Fruit fly (Drosophila melanogaster) whole organism, embryonic: ENCODE measurements around the gene CG8176.

Experiments used
- Antp ChIP-seq: fragments of 200-800 bp; sonication (Bioruptor generic); optimal IDR thresholded peaks from 3 replicates; lab custom pipeline; 2016; ENCODE audit warnings: missing biosample characterization, missing genetic modification characterization
- Asciz ChIP-seq: fragments of 200-800 bp; sonication (Bioruptor generic); optimal IDR thresholded peaks from 2 replicates; lab custom pipeline; 2017; ENCODE audit warnings: missing biosample characterization, mild to moderate bottlenecking, missing genetic modification characterization, missing genetic modification reagents
- CG10274 ChIP-seq: fragments of 200-800 bp; sonication (Bioruptor generic); optimal IDR thresholded peaks from 3 replicates; lab custom pipeline; 2017; ENCODE audit warnings: missing biosample characterization, mild to moderate bottlenecking, missing genetic modification characterization
- CG12659 ChIP-seq: fragments of 200-800 bp; sonication (Bioruptor generic); optimal IDR thresholded peaks from 3 replicates; lab custom pipeline; 2017; ENCODE audit warnings: mild to moderate bottlenecking, missing biosample characterization, missing genetic modification reagents, missing genetic modification characterization
- CG12942 ChIP-seq: fragments of 200-800 bp; sonication (Bioruptor generic); optimal IDR thresholded peaks from 3 replicates; lab custom pipeline; 2016; ENCODE audit warnings: missing biosample characterization, missing genetic modification characterization
- CG13624 ChIP-seq: fragments of 200-800 bp; sonication (Bioruptor generic); optimal IDR thresholded peaks from 2 replicates; lab custom pipeline; 2016; ENCODE audit warnings: missing biosample characterization, missing genetic modification characterization
- CG13894 ChIP-seq: fragments of 200-800 bp; sonication (Bioruptor generic); optimal IDR thresholded peaks from 3 replicates; lab custom pipeline; 2018; ENCODE audit warnings: missing biosample characterization, mild to moderate bottlenecking, missing genetic modification characterization, moderate library complexity
- CG15011 ChIP-seq: fragments of 200-800 bp; sonication (Bioruptor generic); optimal IDR thresholded peaks from 3 replicates; lab custom pipeline; 2018; ENCODE audit warnings: missing biosample characterization, mild to moderate bottlenecking, missing genetic modification characterization
- CG16779 ChIP-seq: fragments of 200-800 bp; sonication (Bioruptor generic); IDR thresholded peaks from 2 replicates; pipeline ENCODE4 v1.3.6; 2022; ENCODE audit warnings: missing biosample characterization, missing genetic modification characterization
- CG17361 ChIP-seq: fragments of 200-800 bp; sonication (Bioruptor generic); IDR thresholded peaks from 3 replicates; pipeline ENCODE4 v1.3.6; 2022; ENCODE audit warnings: missing biosample characterization, missing genetic modification characterization
- CG17385 ChIP-seq: fragments of 200-800 bp; sonication (Bioruptor generic); optimal IDR thresholded peaks from 3 replicates; lab custom pipeline; 2018; ENCODE audit warnings: missing biosample characterization, mild to moderate bottlenecking, missing genetic modification characterization
- CG17829 ChIP-seq: fragments of 200-800 bp; optimal IDR thresholded peaks from 2 replicates; lab custom pipeline; 2019; ENCODE audit warnings: missing biosample characterization, mild to moderate bottlenecking, missing genetic modification characterization, moderate library complexity
- CG18599 ChIP-seq: fragments of 200-800 bp; sonication (Bioruptor generic); optimal IDR thresholded peaks from 3 replicates; lab custom pipeline; 2017; ENCODE audit warnings: missing biosample characterization, missing genetic modification characterization, mild to moderate bottlenecking, moderate library complexity, missing genetic modification reagents
- CG2202 ChIP-seq: fragments of 200-800 bp; sonication (Bioruptor generic); optimal IDR thresholded peaks from 2 replicates; lab custom pipeline; 2018; ENCODE audit warnings: missing biosample characterization, mild to moderate bottlenecking, missing genetic modification characterization
- CG33213 ChIP-seq: fragments of 200-800 bp; sonication (Bioruptor generic); optimal IDR thresholded peaks from 3 replicates; lab custom pipeline; 2016; ENCODE audit warnings: missing biosample characterization, missing genetic modification characterization
- CG3726 ChIP-seq: fragments of 200-800 bp; sonication (Bioruptor generic); IDR thresholded peaks from 3 replicates; pipeline ENCODE4, ENCODE4 v1.3.6; 2022; ENCODE audit warnings: missing biosample characterization, missing genetic modification characterization
- CG43689 ChIP-seq: fragments of 200-800 bp; sonication (Bioruptor generic); IDR thresholded peaks from 2 replicates; pipeline ENCODE4 v1.3.6; 2022; ENCODE audit warnings: missing biosample characterization, missing genetic modification characterization
- CG6272 ChIP-seq: fragments of 200-800 bp; sonication (Bioruptor generic); IDR thresholded peaks from 2 replicates; pipeline ENCODE4 v1.3.6; 2022; ENCODE audit warnings: missing biosample characterization, missing genetic modification characterization
- CG6689 ChIP-seq: fragments of 200-800 bp; sonication (Bioruptor generic); IDR thresholded peaks from 2 replicates; pipeline ENCODE4 v1.3.6; 2022; ENCODE audit warnings: missing biosample characterization, missing genetic modification characterization
- CG6765 ChIP-seq: fragments of 200-800 bp; sonication (Bioruptor generic); optimal IDR thresholded peaks from 3 replicates; lab custom pipeline; 2017; ENCODE audit warnings: missing biosample characterization, mild to moderate bottlenecking, missing genetic modification characterization
- CG8924 ChIP-seq: fragments of 200-800 bp; optimal IDR thresholded peaks from 3 replicates; lab custom pipeline; 2019; ENCODE audit warnings: missing biosample characterization, mild to moderate bottlenecking, missing genetic modification characterization, moderate library complexity
- Deaf1 ChIP-seq: fragments of 200-800 bp; optimal IDR thresholded peaks from 3 replicates; lab custom pipeline; 2019; ENCODE audit warnings: missing biosample characterization, mild to moderate bottlenecking, missing genetic modification characterization, moderate library complexity
- Fer1 ChIP-seq: fragments of 200-800 bp; sonication (Bioruptor generic); optimal IDR thresholded peaks from 2 replicates; lab custom pipeline; 2017; ENCODE audit warnings: missing biosample characterization, mild to moderate bottlenecking, missing genetic modification characterization
- H15 ChIP-seq: fragments of 200-800 bp; sonication (Bioruptor generic); IDR thresholded peaks from 3 replicates; pipeline ENCODE4 v1.3.6; 2022; ENCODE audit warnings: missing biosample characterization, missing genetic modification characterization
- Lhr ChIP-seq: fragments of 200-800 bp; sonication (Bioruptor generic); optimal IDR thresholded peaks from 3 replicates; lab custom pipeline; 2017; ENCODE audit warnings: mild to moderate bottlenecking, missing biosample characterization, missing genetic modification reagents, missing genetic modification characterization
- Lpt ChIP-seq: fragments of >200 bp; optimal IDR thresholded peaks from 2 replicates; lab custom pipeline; 2018; ENCODE audit warnings: missing biosample characterization, missing genetic modification characterization
- Mad ChIP-seq: fragments of 200-800 bp; sonication (Bioruptor generic); optimal IDR thresholded peaks from 2 replicates; lab custom pipeline; 2016; ENCODE audit warnings: missing biosample characterization, missing genetic modification characterization
- Ravus ChIP-seq: fragments of 200-800 bp; sonication (Bioruptor generic); IDR thresholded peaks from 2 replicates; pipeline ENCODE4 v1.3.6; 2022; ENCODE audit warnings: missing biosample characterization, missing genetic modification characterization
- Rfx ChIP-seq: fragments of 200-800 bp; sonication (Bioruptor generic); IDR thresholded peaks from 2 replicates; pipeline ENCODE4 v1.3.6; 2022; ENCODE audit warnings: missing biosample characterization, missing genetic modification characterization
- Sin3A ChIP-seq: fragments of >200 bp; optimal IDR thresholded peaks from 2 replicates; lab custom pipeline; 2018
- abd-A ChIP-seq: fragments of 200-800 bp; sonication (Bioruptor generic); optimal IDR thresholded peaks from 3 replicates; lab custom pipeline; 2019; ENCODE audit warnings: missing biosample characterization, mild to moderate bottlenecking, missing genetic modification characterization, moderate library complexity
- ac ChIP-seq: fragments of 200-800 bp; sonication (Bioruptor generic); optimal IDR thresholded peaks from 3 replicates; lab custom pipeline; 2017; ENCODE audit warnings: missing biosample characterization, mild to moderate bottlenecking, missing genetic modification characterization
- cg ChIP-seq: fragments of 200-800 bp; sonication (Bioruptor generic); optimal IDR thresholded peaks from 3 replicates; lab custom pipeline; 2019; ENCODE audit warnings: missing biosample characterization, mild to moderate bottlenecking, missing genetic modification characterization, moderate library complexity
- chinmo ChIP-seq: fragments of 200-800 bp; sonication (Bioruptor generic); IDR thresholded peaks from 4 replicates; pipeline ENCODE4 v1.3.6; 2022; ENCODE audit warnings: missing biosample characterization, missing genetic modification characterization; ENCODE audit not compliant: partially characterized antibody
- ci ChIP-seq: fragments of 200-800 bp; sonication (Bioruptor generic); IDR thresholded peaks from 3 replicates; pipeline ENCODE4 v1.3.6; 2022; ENCODE audit warnings: missing biosample characterization, missing genetic modification characterization
- crp ChIP-seq, 2 experiments: fragments of 200-800 bp; sonication (Bioruptor generic); optimal IDR thresholded peaks; 2 replicates in 1 of 2; 3 replicates in 1 of 2; lab custom pipeline; 2017; ENCODE audit warnings: missing biosample characterization in 2 of 2, missing genetic modification characterization in 2 of 2, mild to moderate bottlenecking in 1 of 2, moderate library complexity in 1 of 2
- exex ChIP-seq: fragments of 200-800 bp; sonication (Bioruptor generic); optimal IDR thresholded peaks from 4 replicates; lab custom pipeline; 2018; ENCODE audit warnings: missing biosample characterization, mild to moderate bottlenecking, missing genetic modification characterization, moderate library complexity
- lilli ChIP-seq: fragments of 200-800 bp; sonication (Bioruptor generic); optimal IDR thresholded peaks from 3 replicates; lab custom pipeline; 2016; ENCODE audit warnings: missing biosample characterization, missing genetic modification characterization
- mirr ChIP-seq: fragments of 200-800 bp; sonication (Bioruptor generic); optimal IDR thresholded peaks from 3 replicates; lab custom pipeline; 2018; ENCODE audit warnings: missing biosample characterization, mild to moderate bottlenecking, missing genetic modification characterization
- nom ChIP-seq: fragments of 200-800 bp; sonication (Bioruptor generic); optimal IDR thresholded peaks from 2 replicates; lab custom pipeline; 2017; ENCODE audit warnings: missing biosample characterization, missing genetic modification characterization, mild to moderate bottlenecking, moderate library complexity, missing genetic modification reagents
- pho ChIP-seq: fragments of 200-800 bp; sonication (Bioruptor generic); optimal IDR thresholded peaks from 2 replicates; lab custom pipeline; 2016; ENCODE audit warnings: missing biosample characterization, missing genetic modification characterization
- salm ChIP-seq: fragments of 200-800 bp; sonication (Bioruptor generic); optimal IDR thresholded peaks from 2 replicates; lab custom pipeline; 2018; ENCODE audit warnings: missing biosample characterization, mild to moderate bottlenecking, missing genetic modification characterization
- scrt ChIP-seq: fragments of 200-800 bp; sonication (Bioruptor generic); optimal IDR thresholded peaks from 2 replicates; lab custom pipeline; 2018; ENCODE audit warnings: missing biosample characterization, mild to moderate bottlenecking, missing genetic modification characterization, moderate library complexity
- sd ChIP-seq: fragments of 200-800 bp; sonication (Bioruptor generic); optimal IDR thresholded peaks from 3 replicates; lab custom pipeline; 2018; ENCODE audit warnings: missing biosample characterization, mild to moderate bottlenecking, missing genetic modification characterization, moderate library complexity
- sob ChIP-seq: fragments of 200-800 bp; sonication (Bioruptor generic); IDR thresholded peaks from 2 replicates; pipeline ENCODE4 v1.3.6; 2022; ENCODE audit warnings: missing biosample characterization, missing genetic modification characterization
- tin ChIP-seq: fragments of 200-800 bp; sonication (Bioruptor generic); optimal IDR thresholded peaks from 3 replicates; lab custom pipeline; 2016; ENCODE audit warnings: missing biosample characterization, missing genetic modification characterization
- toy ChIP-seq: fragments of 200-800 bp; sonication (Bioruptor generic); IDR thresholded peaks from 2 replicates; pipeline ENCODE4 v1.3.6; 2022; ENCODE audit warnings: missing biosample characterization, missing genetic modification characterization
- vvl ChIP-seq: fragments of 200-800 bp; sonication (Bioruptor generic); IDR thresholded peaks from 2 replicates; pipeline ENCODE4 v1.3.6; 2022; ENCODE audit warnings: missing biosample characterization, missing genetic modification characterization
- wdn ChIP-seq: fragments of 200-800 bp; sonication (Bioruptor generic); IDR thresholded peaks from 2 replicates; pipeline ENCODE4 v1.3.6; 2022; ENCODE audit warnings: missing biosample characterization, missing genetic modification characterization
- yki ChIP-seq: fragments of >200 bp; optimal IDR thresholded peaks from 3 replicates; lab custom pipeline; 2018

Gene CG8176

dm6 chr3R:9487961-9488360 is 27.8 kb upstream of the CG8176 start (continued):
- TF ChIP-seq sob (no peak), CG2202 (tag; lab: Kevin White, UChicago) (no peak), CG12659 (GFP tag; lab: Kevin White, UChicago) (peak; percentile 5), lilli (GFP tag; lab: Kevin White, UChicago) (peak; percentile 5), CG12942 (GFP tag; lab: Kevin White, UChicago) (no peak), CG15011 (GFP tag; lab: Kevin White, UChicago) (no peak), CG33213 (no peak), H15 (GFP tag; lab: Robert Waterston, UW) (no peak), Rfx (GFP tag; lab: Robert Waterston, UW) (no peak)

- no peak for TF ChIP-seq CG6765 (GFP tag; lab: Kevin White, UChicago)
- peak; percentile 35 for TF ChIP-seq mirr (GFP tag; lab: Kevin White, UChicago)
- peak; percentile 41 for TF ChIP-seq CG13894
- TF ChIP-seq CG10274 (GFP tag; lab: Kevin White, UChicago), result no peak
- no peak for TF ChIP-seq CG6272
- TF ChIP-seq chinmo (GFP tag; lab: Robert Waterston, UW), result 0 out of 4 replicates have a peak, but pooled peaks have one; percentile 46
- no peak for TF ChIP-seq Mad
- no peak for TF ChIP-seq Sin3A
- no peak for TF ChIP-seq vvl (GFP tag; lab: Robert Waterston, UW)
- no peak for TF ChIP-seq Lhr (GFP tag; lab: Kevin White, UChicago)
- TF ChIP-seq toy (GFP tag; lab: Robert Waterston, UW), result no peak
- TF ChIP-seq Deaf1, result peak; percentile 93
- no peak for TF ChIP-seq tin (GFP tag; lab: Kevin White, UChicago)
- TF ChIP-seq cg, result peak; percentile 47
- peak; percentile 92 for TF ChIP-seq abd-A
- TF ChIP-seq CG17829 (tag; lab: Kevin White, UChicago), result no peak
Observed at dm6 chr3R:9488493-9488892, 27.3 kb upstream of the CG8176 start.

dm6 chr3R:9491065-9491567 is 24.7 kb upstream of the CG8176 start:
- TF ChIP-seq CG17361 (no peak), CG17385 (GFP tag; lab: Kevin White, UChicago) (no peak), Fer1 (GFP tag; lab: Kevin White, UChicago) (peak; percentile 34), scrt (GFP tag; lab: Kevin White, UChicago) (peak; percentile 43), CG13624 (GFP tag; lab: Kevin White, UChicago) (no peak), nom (no peak), CG12942 (GFP tag; lab: Kevin White, UChicago) (no peak), wdn (no peak), sd (tag; lab: Kevin White, UChicago) (no peak), crp (GFP tag; optimal IDR thresholded peaks at IDR 0.05; lab: Kevin White, UChicago) (no peak), salm (tag; lab: Kevin White, UChicago) (no peak), CG3726 (GFP tag; lab: Robert Waterston, UW) (no peak), CG8924 (tag; lab: Kevin White, UChicago) (no peak), CG15011 (GFP tag; lab: Kevin White, UChicago) (no peak), CG6689 (no peak), Lpt (GFP tag; lab: Kevin White, UChicago) (no peak), Antp (GFP tag; lab: Kevin White, UChicago) (no peak), pho (GFP tag; lab: Kevin White, UChicago) (no peak), exex (tag; lab: Kevin White, UChicago) (peak; percentile 26), ac (no peak), yki (lab: Kevin White, UChicago) (no peak), CG43689 (no peak), Asciz (GFP tag; lab: Kevin White, UChicago) (no peak), CG18599 (peak; percentile 35), CG16779 (GFP tag; lab: Robert Waterston, UW) (peak; percentile 69; the same call in 1 of the 2 replicates), Ravus (GFP tag; lab: Robert Waterston, UW) (no peak), ci (0 out of 3 replicates have a peak, but pooled peaks have one; percentile 23)
